Worm (Caenorhabditis elegans) whole organism, L3 larva: ENCODE data around the gene M01E10.3.

Source experiments
- ama-1 ChIP-seq: fragments of 150-350 bp; optimal IDR thresholded peaks from 2 replicates; lab custom pipeline; 2018
- lsy-12 ChIP-seq: sonication (generic microtip); optimal IDR thresholded peaks from 2 replicates; lab custom pipeline; 2016; ENCODE audit warnings: mild to moderate bottlenecking, missing genetic modification characterization, missing compliant biosample characterization
- nhr-12 ChIP-seq: fragments of 150-350 bp; optimal IDR thresholded peaks from 2 replicates; lab custom pipeline; 2014; ENCODE audit warnings: missing biosample characterization, missing genetic modification characterization
- nhr-77 ChIP-seq: fragments of 150-350 bp; optimal IDR thresholded peaks from 2 replicates; lab custom pipeline; 2014; ENCODE audit warnings: missing biosample characterization, missing genetic modification characterization
- pqm-1 ChIP-seq: fragments of 150-350 bp; optimal IDR thresholded peaks from 2 replicates; lab custom pipeline; 2017; ENCODE audit warnings: missing biosample characterization, missing genetic modification characterization, inconsistent platforms
- snpc-4 ChIP-seq: fragments of 150-350 bp; optimal IDR thresholded peaks from 2 replicates; lab custom pipeline; 2014; ENCODE audit warnings: missing biosample characterization, missing genetic modification characterization
- ztf-11 ChIP-seq: fragments of 150-350 bp; optimal IDR thresholded peaks from 2 replicates; lab custom pipeline; 2014; ENCODE audit warnings: missing biosample characterization, missing genetic modification characterization

ce11 chrIII:2006937-2007336 lies 47.0 kb downstream of the M01E10.3 start:
- no peak for TF ChIP-seq lsy-12 (tag; lab: Kevin White, UChicago)
- no peak for TF ChIP-seq pqm-1
- TF ChIP-seq snpc-4 (tag; lab: Kevin White, UChicago): no peak
- no peak for TF ChIP-seq nhr-77 (tag; lab: Kevin White, UChicago)
- no peak for TF ChIP-seq ztf-11
- no peak for TF ChIP-seq nhr-12
- no peak for TF ChIP-seq ama-1
